Worm (Caenorhabditis elegans) whole organism, mixed stage, embryonic: ENCODE measurements around the gene C50E3.13.

Source experiments
- M03D4.4 ChIP-seq: sonication (generic microtip); optimal IDR thresholded peaks from 2 replicates; lab custom pipeline; 2017; ENCODE audit warnings: mild to moderate bottlenecking, missing genetic modification characterization, missing compliant biosample characterization
- bed-3 ChIP-seq: fragments of 200-800 bp; sonication (Bioruptor generic); optimal IDR thresholded peaks from 3 replicates; lab custom pipeline; 2018; ENCODE audit warnings: mild to moderate bottlenecking, missing genetic modification characterization, moderate library complexity, missing compliant biosample characterization
- blmp-1 ChIP-seq: fragments of 150-350 bp; optimal IDR thresholded peaks from 2 replicates; lab custom pipeline; 2014; ENCODE audit warnings: missing biosample characterization, missing genetic modification characterization
- ceh-39 ChIP-seq: fragments of 150-350 bp; optimal IDR thresholded peaks from 2 replicates; lab custom pipeline; 2014; ENCODE audit warnings: missing biosample characterization, missing genetic modification characterization
- ceh-43 ChIP-seq: fragments of 200-800 bp; sonication (Bioruptor generic); optimal IDR thresholded peaks from 2 replicates; lab custom pipeline; 2018; ENCODE audit warnings: mild to moderate bottlenecking, missing genetic modification characterization, moderate library complexity, missing compliant biosample characterization
- ceh-83 ChIP-seq: fragments of 200-800 bp; sonication (Bioruptor generic); optimal IDR thresholded peaks from 2 replicates; lab custom pipeline; 2018; ENCODE audit warnings: mild to moderate bottlenecking, missing genetic modification characterization, missing compliant biosample characterization
- ces-1 ChIP-seq: fragments of 150-350 bp; optimal IDR thresholded peaks from 2 replicates; lab custom pipeline; 2014; ENCODE audit warnings: missing biosample characterization, missing genetic modification reagents, missing genetic modification characterization
- cnd-1 ChIP-seq: fragments of 200-800 bp; sonication (Bioruptor generic); optimal IDR thresholded peaks from 2 replicates; lab custom pipeline; 2018; ENCODE audit warnings: mild to moderate bottlenecking, missing genetic modification characterization, missing compliant biosample characterization
- drap-1 ChIP-seq: fragments of 200-800 bp; sonication (Bioruptor generic); optimal IDR thresholded peaks from 3 replicates; lab custom pipeline; 2018; ENCODE audit warnings: mild to moderate bottlenecking, missing genetic modification characterization, missing compliant biosample characterization
- elt-3 ChIP-seq: fragments of 150-350 bp; optimal IDR thresholded peaks from 2 replicates; lab custom pipeline; 2014; ENCODE audit warnings: missing biosample characterization, missing genetic modification characterization
- flh-1 ChIP-seq: fragments of 200-800 bp; sonication (Bioruptor generic); optimal IDR thresholded peaks from 2 replicates; lab custom pipeline; 2018; ENCODE audit warnings: mild to moderate bottlenecking, missing genetic modification characterization, moderate library complexity, missing compliant biosample characterization
- ham-2 ChIP-seq: fragments of 200-800 bp; sonication (Bioruptor generic); optimal IDR thresholded peaks from 2 replicates; lab custom pipeline; 2018; ENCODE audit warnings: mild to moderate bottlenecking, missing genetic modification characterization, missing compliant biosample characterization
- hlh-1 ChIP-seq: fragments of 150-350 bp; optimal IDR thresholded peaks from 2 replicates; lab custom pipeline; 2014; ENCODE audit warnings: missing biosample characterization, missing genetic modification reagents, missing genetic modification characterization
- lin-13 ChIP-seq: fragments of 150-350 bp; optimal IDR thresholded peaks from 2 replicates; lab custom pipeline; 2014; ENCODE audit warnings: missing biosample characterization, missing genetic modification characterization
- lin-32 ChIP-seq: fragments of 200-800 bp; sonication (Bioruptor generic); optimal IDR thresholded peaks from 2 replicates; lab custom pipeline; 2018; ENCODE audit warnings: mild to moderate bottlenecking, missing genetic modification characterization, missing compliant biosample characterization
- lsy-2 ChIP-seq: fragments of 150-350 bp; optimal IDR thresholded peaks from 2 replicates; lab custom pipeline; 2014; ENCODE audit warnings: missing biosample characterization, missing genetic modification characterization
- mab-5 ChIP-seq: fragments of 150-350 bp; optimal IDR thresholded peaks from 2 replicates; lab custom pipeline; 2014; ENCODE audit warnings: missing biosample characterization, missing genetic modification characterization
- mep-1 ChIP-seq: fragments of 150-350 bp; optimal IDR thresholded peaks from 2 replicates; lab custom pipeline; 2017; ENCODE audit warnings: missing biosample characterization, missing genetic modification reagents, missing genetic modification characterization, inconsistent platforms
- mls-2 ChIP-seq: sonication (generic microtip); optimal IDR thresholded peaks from 2 replicates; lab custom pipeline; 2016; ENCODE audit warnings: mild to moderate bottlenecking, missing genetic modification characterization, moderate library complexity, missing compliant biosample characterization
- nhr-2 ChIP-seq: fragments of 150-350 bp; optimal IDR thresholded peaks from 2 replicates; lab custom pipeline; 2014; ENCODE audit warnings: missing biosample characterization, missing genetic modification characterization
- nhr-237 ChIP-seq: fragments of 150-350 bp; optimal IDR thresholded peaks from 2 replicates; lab custom pipeline; 2014; ENCODE audit warnings: missing biosample characterization, missing genetic modification characterization
- nhr-28 ChIP-seq: fragments of 150-350 bp; optimal IDR thresholded peaks from 2 replicates; lab custom pipeline; 2014; ENCODE audit warnings: missing biosample characterization, missing genetic modification characterization
- nhr-76 ChIP-seq: sonication (generic microtip); optimal IDR thresholded peaks from 2 replicates; lab custom pipeline; 2017; ENCODE audit warnings: missing biosample characterization, missing genetic modification characterization
- pha-4 ChIP-seq: fragments of 150-350 bp; optimal IDR thresholded peaks from 2 replicates; lab custom pipeline; 2018; ENCODE audit warnings: missing biosample characterization, missing genetic modification reagents, missing genetic modification characterization
- sem-2 ChIP-seq: fragments of 200-800 bp; sonication (Bioruptor generic); optimal IDR thresholded peaks from 2 replicates; lab custom pipeline; 2018; ENCODE audit warnings: mild to moderate bottlenecking, missing genetic modification characterization, missing compliant biosample characterization
- snpc-4 ChIP-seq: fragments of 150-350 bp; optimal IDR thresholded peaks from 2 replicates; lab custom pipeline; 2014; ENCODE audit warnings: missing biosample characterization, missing genetic modification characterization
- sptf-1 ChIP-seq: sonication (generic microtip); optimal IDR thresholded peaks from 2 replicates; lab custom pipeline; 2017; ENCODE audit warnings: mild to moderate bottlenecking, missing genetic modification characterization, moderate library complexity, missing compliant biosample characterization
- tbx-8 ChIP-seq: fragments of 200-800 bp; sonication (Bioruptor generic); optimal IDR thresholded peaks from 2 replicates; lab custom pipeline; 2018; ENCODE audit warnings: mild to moderate bottlenecking, missing genetic modification characterization, moderate library complexity, missing compliant biosample characterization
- unc-120 ChIP-seq: sonication (generic microtip); optimal IDR thresholded peaks from 2 replicates; lab custom pipeline; 2017; ENCODE audit warnings: missing genetic modification characterization, missing compliant biosample characterization; ENCODE audit not compliant: poor library complexity, severe bottlenecking
- unc-39 ChIP-seq: fragments of 150-350 bp; optimal IDR thresholded peaks from 2 replicates; lab custom pipeline; 2014; ENCODE audit warnings: missing biosample characterization, missing genetic modification characterization
- unc-62 ChIP-seq: fragments of 150-350 bp; optimal IDR thresholded peaks from 2 replicates; lab custom pipeline; 2014; ENCODE audit warnings: missing biosample characterization, missing genetic modification reagents, missing genetic modification characterization

C50E3.13 gene

DNA sequence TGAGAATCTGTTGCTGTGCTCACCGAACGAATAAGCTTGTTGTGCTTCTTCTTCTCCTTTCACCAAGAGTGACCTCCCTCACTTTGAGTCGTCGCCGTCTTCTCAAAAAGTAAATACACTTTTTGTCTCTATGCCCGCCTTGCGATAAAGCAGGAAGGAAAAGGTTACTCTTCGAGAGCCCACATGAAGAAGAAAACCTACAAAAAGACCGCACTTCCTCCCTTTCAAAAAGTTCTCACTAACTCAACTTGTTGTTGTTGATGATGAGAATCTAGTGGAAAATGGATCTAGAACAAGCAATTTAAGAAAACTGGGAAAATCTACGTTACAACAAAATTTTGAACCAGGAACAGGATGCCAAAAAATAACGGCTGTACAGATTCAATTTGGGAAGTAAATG, 33.6 kb downstream of the C50E3.13 start, which contains the start of gene C50E3.6:
Gene C50E3.6, minus strand, starts transcription at position 101 of the 400 bp plus-strand sequence.
- no peak for TF ChIP-seq ceh-83 (GFP tag; lab: Kevin White, UChicago)
- TF ChIP-seq unc-62, result no peak
- TF ChIP-seq sem-2 (GFP tag; lab: Kevin White, UChicago), result no peak
- no peak for TF ChIP-seq nhr-237
- TF ChIP-seq hlh-1 (tag; lab: Kevin White, UChicago), result no peak
- TF ChIP-seq lin-13 (tag; lab: Kevin White, UChicago), result no peak
- TF ChIP-seq ces-1 (GFP tag; lab: Kevin White, UChicago), result no peak
- TF ChIP-seq ham-2 (GFP tag; lab: Kevin White, UChicago), result no peak
- no peak for TF ChIP-seq M03D4.4 (tag; lab: Kevin White, UChicago)
- no peak for TF ChIP-seq mab-5 (tag; lab: Kevin White, UChicago)
- no peak for TF ChIP-seq blmp-1
- no peak for TF ChIP-seq elt-3
- no peak for TF ChIP-seq pha-4 (tag; lab: Kevin White, UChicago)
- no peak for TF ChIP-seq mls-2 (tag; lab: Kevin White, UChicago)
- TF ChIP-seq ceh-43 (GFP tag; lab: Kevin White, UChicago), result no peak

DNA sequence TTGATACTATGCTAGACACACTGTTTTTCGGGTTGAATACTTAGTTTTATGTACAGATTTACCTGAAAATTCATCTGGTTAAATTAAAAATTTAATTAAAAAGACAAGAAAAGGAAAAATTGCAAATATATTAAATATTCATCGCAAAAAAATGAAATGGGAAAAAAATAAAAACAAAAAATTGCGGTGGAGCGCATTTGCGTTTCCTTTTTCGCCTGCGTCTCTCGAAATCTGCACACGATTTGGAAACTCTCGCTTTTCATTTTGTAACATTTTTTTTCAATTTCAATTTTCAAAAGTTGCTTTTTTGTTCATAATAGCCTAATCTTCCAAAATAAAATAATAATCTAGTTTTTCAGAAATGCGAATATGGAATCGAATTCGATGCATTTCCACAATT, 36.4 kb downstream of the C50E3.13 start, which contains the start of the genes F19F10.11 and C50E3.5:
Gene F19F10.11, minus strand, starts transcription at position 68 of the 400 bp plus-strand sequence.
Gene C50E3.5, plus strand, starts transcription at position 360 of the 400 bp plus-strand sequence.
- TF ChIP-seq lsy-2 (peak; percentile 5), ham-2 (GFP tag; lab: Kevin White, UChicago) (no peak), ces-1 (GFP tag; lab: Kevin White, UChicago) (peak; percentile 20), mep-1 (tag; lab: Kevin White, UChicago) (peak; percentile 52)

DNA sequence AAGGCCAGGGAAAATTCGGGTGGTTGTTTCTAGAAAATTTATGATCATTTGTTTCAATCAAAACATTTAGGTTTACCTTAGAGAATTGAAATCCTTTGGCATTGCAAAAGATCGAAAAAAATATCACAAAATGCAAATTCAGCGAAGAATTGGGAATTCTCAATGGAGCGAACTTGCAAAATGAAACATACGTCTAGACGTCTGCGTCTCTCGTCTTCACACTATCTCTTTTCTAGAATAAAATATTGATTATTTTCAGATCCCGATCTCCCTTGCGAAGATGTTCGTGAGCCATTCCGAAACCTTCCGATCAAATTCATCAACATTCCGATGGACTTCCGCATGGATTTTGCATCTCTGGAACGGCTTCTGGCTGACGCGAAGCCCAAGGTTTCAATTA, 43.7 kb downstream of the C50E3.13 start, which contains the start of gene ets-6:
Gene ets-6, minus strand, starts transcription at position 169 of the 400 bp plus-strand sequence.
- TF ChIP-seq unc-39 (tag; lab: Kevin White, UChicago) (no peak), mep-1 (tag; lab: Kevin White, UChicago) (peak; percentile 53), nhr-2 (no peak), ces-1 (GFP tag; lab: Kevin White, UChicago) (peak; percentile 48), pha-4 (tag; lab: Kevin White, UChicago) (peak; percentile 47), bed-3 (GFP tag; lab: Kevin White, UChicago) (no peak), lin-32 (GFP tag; lab: Kevin White, UChicago) (no peak), cnd-1 (tag; lab: Kevin White, UChicago) (no peak), ceh-83 (GFP tag; lab: Kevin White, UChicago) (no peak), nhr-237 (peak; percentile 30), nhr-28 (no peak), sem-2 (GFP tag; lab: Kevin White, UChicago) (no peak), flh-1 (GFP tag; lab: Kevin White, UChicago) (no peak)

DNA sequence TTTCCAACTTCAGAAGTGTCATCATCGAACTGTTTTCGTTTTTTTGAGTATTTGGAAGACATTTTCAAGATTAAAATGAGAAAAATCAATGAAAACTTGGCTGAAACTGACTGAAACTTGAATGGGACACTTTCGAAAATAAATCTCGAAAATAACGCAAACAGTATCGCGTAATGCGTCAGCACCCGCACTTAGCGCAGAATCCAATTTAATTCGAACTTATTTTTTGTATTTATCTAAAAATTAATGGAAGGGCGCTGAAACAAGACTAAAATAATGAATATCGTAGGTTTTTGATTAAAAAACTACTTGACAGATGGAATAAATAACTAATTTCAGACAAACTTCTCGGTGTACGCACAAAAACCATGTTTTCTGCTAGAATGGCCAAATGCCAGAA, 48.5 kb downstream of the C50E3.13 start, which contains the start of the genes snu-66 and ints-9:
Gene snu-66, minus strand, starts transcription at position 108 of the 400 bp plus-strand sequence.
Gene ints-9, plus strand, starts transcription at position 240 of the 400 bp plus-strand sequence.
- TF ChIP-seq mep-1 (tag; lab: Kevin White, UChicago) (peak; percentile 13), tbx-8 (GFP tag; lab: Kevin White, UChicago) (no peak), pha-4 (tag; lab: Kevin White, UChicago) (peak; percentile 32), unc-120 (tag; lab: Kevin White, UChicago) (no peak), sptf-1 (tag; lab: Kevin White, UChicago) (no peak), unc-39 (tag; lab: Kevin White, UChicago) (no peak), ceh-39 (tag; lab: Kevin White, UChicago) (no peak), M03D4.4 (tag; lab: Kevin White, UChicago) (no peak), drap-1 (no peak), ceh-43 (GFP tag; lab: Kevin White, UChicago) (no peak), snpc-4 (tag; lab: Kevin White, UChicago) (no peak), nhr-76 (tag; lab: Kevin White, UChicago) (no peak), blmp-1 (no peak), ces-1 (GFP tag; lab: Kevin White, UChicago) (peak; percentile 67), hlh-1 (tag; lab: Kevin White, UChicago) (peak; percentile 6)
